Worm (Caenorhabditis elegans) whole organism, L2 larva: ENCODE measurements around the gene Y68A4A.13.

Experiments used
- ZK546.5 ChIP-seq: sonication (generic microtip); optimal IDR thresholded peaks from 2 replicates; lab custom pipeline; 2017; ENCODE audit warnings: missing biosample characterization, missing genetic modification characterization
- ceh-82 ChIP-seq: fragments of 150-350 bp; optimal IDR thresholded peaks from 2 replicates; lab custom pipeline; 2014; ENCODE audit warnings: missing biosample characterization, missing genetic modification characterization
- egl-27 ChIP-seq: sonication (generic microtip); optimal IDR thresholded peaks from 3 replicates; lab custom pipeline; 2017; ENCODE audit warnings: missing biosample characterization, missing genetic modification reagents, missing genetic modification characterization
- lin-13 ChIP-seq: fragments of 150-350 bp; optimal IDR thresholded peaks from 2 replicates; lab custom pipeline; 2014; ENCODE audit warnings: missing biosample characterization, missing genetic modification reagents, missing genetic modification characterization
- lsy-2 ChIP-seq, 2 experiments: fragments of 150-350 bp in 1 of 2; sonication (generic microtip) in 1 of 2; optimal IDR thresholded peaks; 2 replicates each; lab custom pipeline; 2014 to 2017; ENCODE audit warnings: missing biosample characterization in 2 of 2, missing genetic modification characterization in 2 of 2
- nhr-10 ChIP-seq: sonication (generic microtip); optimal IDR thresholded peaks from 2 replicates; lab custom pipeline; 2017; ENCODE audit warnings: missing biosample characterization, missing genetic modification characterization
- nhr-11 ChIP-seq: fragments of 150-350 bp; optimal IDR thresholded peaks from 2 replicates; lab custom pipeline; 2014; ENCODE audit warnings: missing biosample characterization, missing genetic modification characterization
- nhr-237 ChIP-seq: fragments of 150-350 bp; optimal IDR thresholded peaks from 2 replicates; lab custom pipeline; 2014; ENCODE audit warnings: missing biosample characterization, missing genetic modification characterization
- nhr-77 ChIP-seq: fragments of 150-350 bp; optimal IDR thresholded peaks from 2 replicates; lab custom pipeline; 2014; ENCODE audit warnings: missing biosample characterization, missing genetic modification characterization

DNA sequence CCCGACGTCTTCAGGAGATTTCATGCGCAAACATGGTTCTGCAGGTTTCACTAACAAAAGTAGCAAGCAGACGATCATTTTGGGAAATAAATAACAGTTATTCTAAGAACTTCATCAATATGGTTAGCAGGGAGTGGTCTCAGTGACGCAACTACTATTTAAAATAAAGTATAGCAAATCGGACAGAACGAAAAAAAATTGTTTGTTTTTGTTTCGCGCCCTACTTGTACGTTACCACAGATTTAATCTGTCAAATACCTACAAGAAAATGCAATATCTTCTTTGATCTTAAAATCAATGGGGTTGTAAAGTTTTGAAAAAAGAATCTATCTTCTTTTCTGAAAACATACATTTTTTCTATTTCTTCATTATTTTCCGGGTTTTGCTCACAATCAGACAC is 9.0 kb downstream of the Y68A4A.13 start, which contains the start of gene srz-96:
- TF ChIP-seq ZK546.5 (no peak), nhr-11 (no peak), nhr-77 (no peak), lsy-2 (tag; optimal IDR thresholded peaks at IDR 0.05; lab: Kevin White, UChicago) (no peak), ceh-82 (tag; lab: Kevin White, UChicago) (no peak), egl-27 (tag; lab: Kevin White, UChicago) (no peak), nhr-10 (tag; lab: Kevin White, UChicago) (no peak), nhr-237 (tag; lab: Kevin White, UChicago) (no peak), lin-13 (GFP tag; lab: Kevin White, UChicago) (no peak)
